Worm (Caenorhabditis elegans): Measurements from ENCODE around the gene phf-5.

phf-5 gene

DNA sequence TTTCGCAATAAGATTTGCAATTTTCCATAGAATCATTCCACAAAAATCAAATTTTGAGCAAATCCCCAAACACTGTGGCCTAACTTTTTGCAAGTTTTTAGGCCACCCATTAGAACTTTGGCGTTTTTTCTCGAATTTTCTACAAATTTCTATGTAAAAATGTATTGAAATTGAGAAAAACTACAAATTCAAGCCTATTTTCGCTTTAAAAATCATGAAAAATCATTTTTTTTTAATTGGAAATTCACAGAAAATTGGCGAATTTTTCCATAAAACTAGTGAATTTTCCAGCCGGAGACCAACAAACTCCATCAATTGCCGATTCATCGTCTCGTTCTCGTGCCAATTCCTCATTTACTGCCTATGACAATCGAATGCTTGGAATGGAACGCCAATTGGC lies 6.6 kb downstream of the phf-5 start:
- TF ChIP-seq daf-19 (GFP tag; conservative IDR thresholded peaks at IDR 0.05) (no peak), nhr-111 (GFP tag; optimal IDR thresholded peaks at IDR 0.05) (no peak), daf-12 (tag; optimal IDR thresholded peaks at IDR 0.05) (no peak), Y75B8A.6 (GFP tag; IDR thresholded peaks at IDR 0.05) (no peak), ceh-32 (tag; optimal IDR thresholded peaks at IDR 0.05; ENCODE audit: poor library complexity) (no peak), madf-5 (GFP tag; IDR thresholded peaks at IDR 0.05) (no peak), skn-1 (tag; optimal IDR thresholded peaks at IDR 0.05) (no peak), cey-2 (tag; optimal IDR thresholded peaks at IDR 0.05; ENCODE audit: borderline replicate concordance, insufficient read depth) (no peak), set-16 (GFP tag; IDR thresholded peaks at IDR 0.05) (no peak), lsy-2 (tag; optimal IDR thresholded peaks at IDR 0.05) (no peak), zip-2 (tag; optimal IDR thresholded peaks at IDR 0.05) (no peak), ceh-28 (tag; optimal IDR thresholded peaks at IDR 0.05) (no peak), unc-39 (tag; optimal IDR thresholded peaks at IDR 0.05) (no peak), ztf-11 (tag; optimal IDR thresholded peaks at IDR 0.05) (no peak), sdz-12 (GFP tag; optimal IDR thresholded peaks at IDR 0.05) (no peak), mdl-1 (tag; optimal IDR thresholded peaks at IDR 0.05) (no peak), dpl-1 (GFP tag; optimal IDR thresholded peaks at IDR 0.05) (no peak)

DNA sequence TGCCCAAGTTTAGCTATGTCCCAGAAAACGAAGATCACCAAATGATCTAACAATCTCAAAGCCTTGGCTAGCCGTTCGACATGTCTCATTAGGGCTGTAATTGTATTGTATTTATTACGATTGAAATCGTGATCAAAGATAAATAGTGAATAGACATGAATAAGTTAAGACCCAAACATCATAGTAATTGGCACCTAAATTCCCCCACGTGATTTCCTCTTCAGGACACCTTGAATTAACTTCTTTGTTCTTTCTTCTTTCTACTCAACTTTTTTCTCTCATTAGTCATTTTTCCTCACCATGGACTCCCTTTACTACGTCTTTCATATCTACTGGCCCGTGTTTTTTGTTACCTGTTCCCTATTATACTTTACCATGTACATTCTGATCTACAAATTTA lies 19.3 kb downstream of the phf-5 start, which contains the start of gene srd-69:
Gene srd-69, plus strand, starts transcription at position 301 of the 400 bp plus-strand sequence.
- TF ChIP-seq Y75B8A.6 (GFP tag; IDR thresholded peaks at IDR 0.05) (no peak), mdt-29 (GFP tag; IDR thresholded peaks at IDR 0.05) (no peak), F26F4.8 (GFP tag; conservative IDR thresholded peaks at IDR 0.05) (no peak), skn-1 (tag; optimal IDR thresholded peaks at IDR 0.05) (no peak), ctbp-1 (GFP tag; IDR thresholded peaks at IDR 0.05) (no peak), gei-8 (GFP tag; optimal IDR thresholded peaks at IDR 0.05) (no peak), Y5F2A.4 (GFP tag; optimal IDR thresholded peaks at IDR 0.05) (no peak), ceh-62 (tag; optimal IDR thresholded peaks at IDR 0.05) (no peak), dmd-9 (GFP tag; IDR thresholded peaks at IDR 0.05) (no peak), snpc-4 (tag; optimal IDR thresholded peaks at IDR 0.05) (no peak), zfp-2 (tag; optimal IDR thresholded peaks at IDR 0.05) (no peak), egl-27 (tag; optimal IDR thresholded peaks at IDR 0.05) (no peak), zip-2 (tag; optimal IDR thresholded peaks at IDR 0.05) (no peak), T26A8.4 (GFP tag; IDR thresholded peaks at IDR 0.05) (no peak), dmd-6 (GFP tag; IDR thresholded peaks at IDR 0.05) (no peak)

DNA sequence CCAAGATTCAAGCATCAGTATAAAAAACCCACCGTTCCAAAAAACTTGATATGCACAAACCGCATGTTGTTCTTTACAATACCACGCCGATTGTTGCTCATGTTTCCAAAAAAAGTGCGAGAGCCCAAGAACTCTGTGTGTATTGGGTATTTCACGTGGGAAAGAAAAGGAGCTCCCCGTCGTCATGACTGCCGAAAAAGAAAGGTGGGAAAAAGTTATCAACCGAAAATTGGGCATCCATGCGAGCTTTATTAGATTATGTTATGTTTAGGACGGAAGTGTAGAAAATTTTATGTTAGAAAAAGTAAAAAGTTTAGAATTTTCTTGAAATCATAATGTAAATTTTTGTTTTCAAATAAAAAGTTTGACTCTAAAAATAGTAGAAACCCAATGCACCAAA lies 25.1 kb downstream of the phf-5 start, which contains the start of gene H04J21.4:
Gene H04J21.4, minus strand, starts transcription at position 101 of the 400 bp plus-strand sequence.
- TF ChIP-seq aha-1 (tag): peak; percentile 88
- TF ChIP-seq F37D6.2 (tag; optimal IDR thresholded peaks at IDR 0.05): no peak
- TF ChIP-seq zfp-3 (GFP tag; conservative IDR thresholded peaks at IDR 0.05): no peak

DNA sequence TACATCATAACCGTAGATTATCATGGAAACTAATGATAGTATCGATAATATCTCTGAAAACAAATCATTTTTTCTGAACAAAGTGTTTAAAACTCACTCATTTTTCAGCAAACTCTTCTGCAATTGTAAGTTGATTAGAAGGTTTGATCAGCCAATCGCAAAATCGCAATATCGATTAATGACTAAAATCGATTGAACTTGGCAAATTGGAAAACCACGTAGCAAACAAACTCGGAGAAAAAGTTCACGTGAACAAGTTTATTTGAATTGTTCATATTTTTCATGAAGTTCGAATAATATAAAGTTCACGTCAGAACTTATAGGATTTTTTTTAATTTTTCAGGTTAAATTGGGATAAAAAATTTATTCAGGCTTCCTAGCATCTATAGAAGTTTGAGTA lies 28.5 kb downstream of the phf-5 start, which contains the start of gene H04J21.1:
Gene H04J21.1, minus strand, starts transcription at position 101 of the 400 bp plus-strand sequence.
- TF ChIP-seq aha-1 (tag) (peak; percentile 11), unc-39 (tag; optimal IDR thresholded peaks at IDR 0.05) (no peak)

DNA sequence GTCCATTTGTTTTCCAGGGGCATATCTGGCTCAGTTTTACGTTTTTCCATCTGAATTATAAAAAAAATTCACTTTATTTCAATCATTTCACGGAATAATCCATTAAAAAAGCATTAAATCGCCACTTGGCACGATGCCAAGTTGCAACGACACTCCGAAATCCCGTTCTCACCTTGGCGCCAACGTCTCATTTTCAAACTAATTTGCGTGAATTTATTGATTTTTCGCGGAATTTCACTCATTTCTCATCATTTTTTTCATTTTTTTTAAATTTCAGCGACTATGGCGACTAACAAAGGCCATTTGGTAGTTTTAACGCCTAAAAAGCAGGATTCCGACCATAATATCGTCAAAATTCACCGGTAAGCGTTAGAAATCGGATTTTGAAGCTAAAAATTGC lies 32.5 kb downstream of the phf-5 start, which contains the start of gene H14E04.2:
Gene H14E04.2, plus strand, starts transcription at position 276 of the 400 bp plus-strand sequence.
- TF ChIP-seq F49E8.2 (tag; optimal IDR thresholded peaks at IDR 0.05; ENCODE audit: borderline replicate concordance): no peak
- TF ChIP-seq dmd-6 (GFP tag; IDR thresholded peaks at IDR 0.05): no peak; the same call in 1 of the 2 replicates
- no peak for TF ChIP-seq tag-97 (GFP tag; IDR thresholded peaks at IDR 0.05)
- TF ChIP-seq lin-39 (tag; optimal IDR thresholded peaks at IDR 0.05): no peak
- TF ChIP-seq lin-38 (GFP tag; IDR thresholded peaks at IDR 0.05): peak; percentile 73
- TF ChIP-seq attf-4 (tag; optimal IDR thresholded peaks at IDR 0.05): no peak
- no peak for TF ChIP-seq nhr-41 (GFP tag; IDR thresholded peaks at IDR 0.05)
- no peak for TF ChIP-seq F10B5.3 (tag; optimal IDR thresholded peaks at IDR 0.05)
- peak; percentile 45 for TF ChIP-seq nhr-25 (tag; optimal IDR thresholded peaks at IDR 0.05; ENCODE audit: borderline replicate concordance, insufficient read depth)
- TF ChIP-seq pqm-1 (tag; optimal IDR thresholded peaks at IDR 0.05): no peak
- peak; percentile 35; the same call in 1 of the 2 replicates for TF ChIP-seq pha-4 (GFP tag; IDR thresholded peaks at IDR 0.05)
- TF ChIP-seq pha-4 (tag; optimal IDR thresholded peaks at IDR 0.05): no peak
- TF ChIP-seq zip-11 (GFP tag; IDR thresholded peaks at IDR 0.05): no peak
- no peak for TF ChIP-seq fos-1 (tag; optimal IDR thresholded peaks at IDR 0.05)
- TF ChIP-seq jun-1 (tag; optimal IDR thresholded peaks at IDR 0.05): no peak

Data from whole organism, L4 larva.